Worm (Caenorhabditis elegans) whole organism, L1 larva: Measurements from ENCODE around the gene F16G10.6.

ENCODE experiments used
- ceh-8 ChIP-seq: fragments of 200-800 bp; sonication (Bioruptor generic); optimal IDR thresholded peaks from 2 replicates; lab custom pipeline; 2018; ENCODE audit warnings: mild to moderate bottlenecking, missing genetic modification characterization, moderate library complexity, missing compliant biosample characterization
- lin-39 ChIP-seq: fragments of 150-350 bp; optimal IDR thresholded peaks from 2 replicates; lab custom pipeline; 2014; ENCODE audit warnings: missing biosample characterization, missing genetic modification reagents, missing genetic modification characterization
- nhr-11 ChIP-seq: fragments of 150-350 bp; optimal IDR thresholded peaks from 2 replicates; lab custom pipeline; 2014; ENCODE audit warnings: missing biosample characterization, missing genetic modification characterization
- nhr-12 ChIP-seq: sonication (generic microtip); optimal IDR thresholded peaks from 2 replicates; lab custom pipeline; 2017; ENCODE audit warnings: missing biosample characterization, missing genetic modification characterization
- nhr-28 ChIP-seq: fragments of 150-350 bp; optimal IDR thresholded peaks from 2 replicates; lab custom pipeline; 2014; ENCODE audit warnings: missing biosample characterization, missing genetic modification characterization
- nhr-76 ChIP-seq: sonication (generic microtip); optimal IDR thresholded peaks from 2 replicates; lab custom pipeline; 2017; ENCODE audit warnings: missing biosample characterization, missing genetic modification characterization
- nhr-77 ChIP-seq: fragments of 150-350 bp; optimal IDR thresholded peaks from 2 replicates; lab custom pipeline; 2014; ENCODE audit warnings: missing biosample characterization, missing genetic modification characterization

- no peak for TF ChIP-seq ceh-8
- TF ChIP-seq lin-39 (tag; lab: Kevin White, UChicago), result no peak
- no peak for TF ChIP-seq nhr-11 (tag; lab: Kevin White, UChicago)
- no peak for TF ChIP-seq nhr-77 (tag; lab: Kevin White, UChicago)
- no peak for TF ChIP-seq nhr-76 (tag; lab: Kevin White, UChicago)
- TF ChIP-seq nhr-28, result no peak
- no peak for TF ChIP-seq nhr-12
These were observed 5.7 kb upstream of the F16G10.6 start, which contains the start of gene F16G10.8 for ce11 chrII:2383334-2383733.
